Worm (Caenorhabditis elegans) whole organism, mixed stage, embryonic: Measurements from ENCODE around the gene F53A3.1.
A peak's percentile ranks its signal among the peaks of the same experiment; 100 is the strongest.

ENCODE experiments used
- M03D4.4 ChIP-seq: sonication (generic microtip); optimal IDR thresholded peaks from 2 replicates; lab custom pipeline; 2017; ENCODE audit warnings: mild to moderate bottlenecking, missing genetic modification characterization, missing compliant biosample characterization
- bed-3 ChIP-seq: fragments of 200-800 bp; sonication (Bioruptor generic); optimal IDR thresholded peaks from 3 replicates; lab custom pipeline; 2018; ENCODE audit warnings: mild to moderate bottlenecking, missing genetic modification characterization, moderate library complexity, missing compliant biosample characterization
- blmp-1 ChIP-seq: fragments of 150-350 bp; optimal IDR thresholded peaks from 2 replicates; lab custom pipeline; 2014; ENCODE audit warnings: missing biosample characterization, missing genetic modification characterization
- ceh-43 ChIP-seq: fragments of 200-800 bp; sonication (Bioruptor generic); optimal IDR thresholded peaks from 2 replicates; lab custom pipeline; 2018; ENCODE audit warnings: mild to moderate bottlenecking, missing genetic modification characterization, moderate library complexity, missing compliant biosample characterization
- ceh-83 ChIP-seq: fragments of 200-800 bp; sonication (Bioruptor generic); optimal IDR thresholded peaks from 2 replicates; lab custom pipeline; 2018; ENCODE audit warnings: mild to moderate bottlenecking, missing genetic modification characterization, missing compliant biosample characterization
- cnd-1 ChIP-seq: fragments of 200-800 bp; sonication (Bioruptor generic); optimal IDR thresholded peaks from 2 replicates; lab custom pipeline; 2018; ENCODE audit warnings: mild to moderate bottlenecking, missing genetic modification characterization, missing compliant biosample characterization
- drap-1 ChIP-seq: fragments of 200-800 bp; sonication (Bioruptor generic); optimal IDR thresholded peaks from 3 replicates; lab custom pipeline; 2018; ENCODE audit warnings: mild to moderate bottlenecking, missing genetic modification characterization, missing compliant biosample characterization
- elt-1 ChIP-seq: sonication (generic microtip); optimal IDR thresholded peaks from 2 replicates; lab custom pipeline; 2017; ENCODE audit warnings: missing genetic modification characterization, mild to moderate bottlenecking, missing compliant biosample characterization, antibody characterized with exemption, moderate library complexity, borderline replicate concordance; ENCODE audit not compliant: insufficient read depth
- elt-3 ChIP-seq: fragments of 150-350 bp; optimal IDR thresholded peaks from 2 replicates; lab custom pipeline; 2014; ENCODE audit warnings: missing biosample characterization, missing genetic modification characterization
- flh-1 ChIP-seq: fragments of 200-800 bp; sonication (Bioruptor generic); optimal IDR thresholded peaks from 2 replicates; lab custom pipeline; 2018; ENCODE audit warnings: mild to moderate bottlenecking, missing genetic modification characterization, moderate library complexity, missing compliant biosample characterization
- hlh-1 ChIP-seq: fragments of 150-350 bp; optimal IDR thresholded peaks from 2 replicates; lab custom pipeline; 2014; ENCODE audit warnings: missing biosample characterization, missing genetic modification reagents, missing genetic modification characterization
- lin-32 ChIP-seq: fragments of 200-800 bp; sonication (Bioruptor generic); optimal IDR thresholded peaks from 2 replicates; lab custom pipeline; 2018; ENCODE audit warnings: mild to moderate bottlenecking, missing genetic modification characterization, missing compliant biosample characterization
- lsy-2 ChIP-seq: fragments of 150-350 bp; optimal IDR thresholded peaks from 2 replicates; lab custom pipeline; 2014; ENCODE audit warnings: missing biosample characterization, missing genetic modification characterization
- mab-5 ChIP-seq: fragments of 150-350 bp; optimal IDR thresholded peaks from 2 replicates; lab custom pipeline; 2014; ENCODE audit warnings: missing biosample characterization, missing genetic modification characterization
- mep-1 ChIP-seq: fragments of 150-350 bp; optimal IDR thresholded peaks from 2 replicates; lab custom pipeline; 2017; ENCODE audit warnings: missing biosample characterization, missing genetic modification reagents, missing genetic modification characterization, inconsistent platforms
- mls-2 ChIP-seq: sonication (generic microtip); optimal IDR thresholded peaks from 2 replicates; lab custom pipeline; 2016; ENCODE audit warnings: mild to moderate bottlenecking, missing genetic modification characterization, moderate library complexity, missing compliant biosample characterization
- nhr-12 ChIP-seq: fragments of 150-350 bp; optimal IDR thresholded peaks from 2 replicates; lab custom pipeline; 2014; ENCODE audit warnings: missing biosample characterization, missing genetic modification characterization
- nhr-2 ChIP-seq: fragments of 150-350 bp; optimal IDR thresholded peaks from 2 replicates; lab custom pipeline; 2014; ENCODE audit warnings: missing biosample characterization, missing genetic modification characterization
- nhr-237 ChIP-seq: fragments of 150-350 bp; optimal IDR thresholded peaks from 2 replicates; lab custom pipeline; 2014; ENCODE audit warnings: missing biosample characterization, missing genetic modification characterization
- nhr-28 ChIP-seq: fragments of 150-350 bp; optimal IDR thresholded peaks from 2 replicates; lab custom pipeline; 2014; ENCODE audit warnings: missing biosample characterization, missing genetic modification characterization
- nhr-76 ChIP-seq: sonication (generic microtip); optimal IDR thresholded peaks from 2 replicates; lab custom pipeline; 2017; ENCODE audit warnings: missing biosample characterization, missing genetic modification characterization
- pha-4 ChIP-seq: fragments of 150-350 bp; optimal IDR thresholded peaks from 2 replicates; lab custom pipeline; 2018; ENCODE audit warnings: missing biosample characterization, missing genetic modification reagents, missing genetic modification characterization
- sem-2 ChIP-seq: fragments of 200-800 bp; sonication (Bioruptor generic); optimal IDR thresholded peaks from 2 replicates; lab custom pipeline; 2018; ENCODE audit warnings: mild to moderate bottlenecking, missing genetic modification characterization, missing compliant biosample characterization
- sptf-1 ChIP-seq: sonication (generic microtip); optimal IDR thresholded peaks from 2 replicates; lab custom pipeline; 2017; ENCODE audit warnings: mild to moderate bottlenecking, missing genetic modification characterization, moderate library complexity, missing compliant biosample characterization
- tbx-8 ChIP-seq: fragments of 200-800 bp; sonication (Bioruptor generic); optimal IDR thresholded peaks from 2 replicates; lab custom pipeline; 2018; ENCODE audit warnings: mild to moderate bottlenecking, missing genetic modification characterization, moderate library complexity, missing compliant biosample characterization
- unc-120 ChIP-seq: sonication (generic microtip); optimal IDR thresholded peaks from 2 replicates; lab custom pipeline; 2017; ENCODE audit warnings: missing genetic modification characterization, missing compliant biosample characterization; ENCODE audit not compliant: poor library complexity, severe bottlenecking
- unc-39 ChIP-seq: fragments of 150-350 bp; optimal IDR thresholded peaks from 2 replicates; lab custom pipeline; 2014; ENCODE audit warnings: missing biosample characterization, missing genetic modification characterization
- zip-8 ChIP-seq: fragments of 150-350 bp; optimal IDR thresholded peaks from 2 replicates; lab custom pipeline; 2014; ENCODE audit warnings: missing biosample characterization, missing genetic modification characterization

The F53A3.1 gene

ce11 chrIII:1977424-1977823 is 34.0 kb upstream of the F53A3.1 start:
- TF ChIP-seq elt-3 (tag; lab: Kevin White, UChicago) (no peak), nhr-2 (tag; lab: Kevin White, UChicago) (no peak), blmp-1 (tag; lab: Kevin White, UChicago) (no peak), hlh-1 (tag; lab: Kevin White, UChicago) (no peak), mep-1 (tag; lab: Kevin White, UChicago) (no peak), ceh-83 (GFP tag; lab: Kevin White, UChicago) (no peak), tbx-8 (no peak), sem-2 (GFP tag; lab: Kevin White, UChicago) (no peak), zip-8 (no peak)

ce11 chrIII:1976642-1977041 is 33.2 kb upstream of the F53A3.1 start, which contains the start of gene R155.3:
Gene R155.3 (minus strand): TSS chrIII:1976742.
- no peak for TF ChIP-seq nhr-12
- no peak for TF ChIP-seq M03D4.4 (tag; lab: Kevin White, UChicago)
- no peak for TF ChIP-seq ceh-43 (GFP tag; lab: Kevin White, UChicago)
- no peak for TF ChIP-seq lin-32 (GFP tag; lab: Kevin White, UChicago)
- TF ChIP-seq sem-2 (GFP tag; lab: Kevin White, UChicago) = no peak
- TF ChIP-seq elt-1 (tag; lab: Kevin White, UChicago) = no peak
- no peak for TF ChIP-seq pha-4 (tag; lab: Kevin White, UChicago)

- TF ChIP-seq mep-1 (tag; lab: Kevin White, UChicago) (no peak), M03D4.4 (tag; lab: Kevin White, UChicago) (no peak), ceh-83 (GFP tag; lab: Kevin White, UChicago) (no peak), nhr-76 (tag; lab: Kevin White, UChicago) (no peak), mls-2 (tag; lab: Kevin White, UChicago) (no peak), mab-5 (tag; lab: Kevin White, UChicago) (no peak), nhr-28 (no peak), sptf-1 (tag; lab: Kevin White, UChicago) (no peak), flh-1 (GFP tag; lab: Kevin White, UChicago) (no peak), ceh-43 (GFP tag; lab: Kevin White, UChicago) (no peak), pha-4 (tag; lab: Kevin White, UChicago) (no peak), cnd-1 (no peak), elt-1 (tag; lab: Kevin White, UChicago) (no peak), lsy-2 (tag; lab: Kevin White, UChicago) (no peak), zip-8 (no peak), nhr-2 (tag; lab: Kevin White, UChicago) (no peak), unc-120 (tag; lab: Kevin White, UChicago) (no peak), nhr-237 (no peak)
Measured at ce11 chrIII:1975992-1976391, 32.6 kb upstream of the F53A3.1 start.

- TF ChIP-seq lin-32 (GFP tag; lab: Kevin White, UChicago) (no peak), mls-2 (tag; lab: Kevin White, UChicago) (no peak), pha-4 (tag; lab: Kevin White, UChicago) (no peak), bed-3 (no peak), sem-2 (GFP tag; lab: Kevin White, UChicago) (no peak), ceh-43 (GFP tag; lab: Kevin White, UChicago) (no peak), drap-1 (GFP tag; lab: Kevin White, UChicago) (no peak), cnd-1 (no peak), unc-39 (no peak), M03D4.4 (tag; lab: Kevin White, UChicago) (no peak)
- TF ChIP-seq, all 35 proteins: peak for 0
Measured at ce11 chrIII:1970433-1970832, 27.0 kb upstream of the F53A3.1 start, which contains the start of gene R155.5. Gene R155.5 (minus strand): TSS chrIII:1970533.

- no peak for TF ChIP-seq unc-120 (tag; lab: Kevin White, UChicago)
- TF ChIP-seq, all 35 proteins: peak for 0
Measured at ce11 chrIII:1969802-1970201, 26.4 kb upstream of the F53A3.1 start, which contains the start of gene moa-1. Gene moa-1 (minus strand): TSS chrIII:1969902.

ce11 chrIII:1963128-1963527 is 19.7 kb upstream of the F53A3.1 start:
- TF ChIP-seq flh-1 (GFP tag; lab: Kevin White, UChicago) (no peak), blmp-1 (tag; lab: Kevin White, UChicago) (no peak), nhr-237 (no peak), ceh-83 (GFP tag; lab: Kevin White, UChicago) (peak; percentile 1), unc-39 (no peak), unc-120 (tag; lab: Kevin White, UChicago) (no peak)
